Worm (Caenorhabditis elegans): Measurements from ENCODE around the gene cfap-36.
A peak's percentile ranks its signal among the peaks of the same experiment; 100 is the strongest.
"Not testable (repeated sequence)": the region's sequence is repeated elsewhere in the genome, so short reads cannot be mapped to it uniquely, and the experiment has no call there.

The cfap-36 gene

ce11 chrV:172110-172509, at the start of gene cfap-36:
Gene cfap-36 (minus strand): TSS chrV:172210.
- no peak for TF ChIP-seq W03F9.2 (tag; optimal IDR thresholded peaks at IDR 0.05)
- TF ChIP-seq him-1 (tag; optimal IDR thresholded peaks at IDR 0.05) = no peak
- TF ChIP-seq dao-5 (tag; optimal IDR thresholded peaks at IDR 0.05) = no peak

DNA sequence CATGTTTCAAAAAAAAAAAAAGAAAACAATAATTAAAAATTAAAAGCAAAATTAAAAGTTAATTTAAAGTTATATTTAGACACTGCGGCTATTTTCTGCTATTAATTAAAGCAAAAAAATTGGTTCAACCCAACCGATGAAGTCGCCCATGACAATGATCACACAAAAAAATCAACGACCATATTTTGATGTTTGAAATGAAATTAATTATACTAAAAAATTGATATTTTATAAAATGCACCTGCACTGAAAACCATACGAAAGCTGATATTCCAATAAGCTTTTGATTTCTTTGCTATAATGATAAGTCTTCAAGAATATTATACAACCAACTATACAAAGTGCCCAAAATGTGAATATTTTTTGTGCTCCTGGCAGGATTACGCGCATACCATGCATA, 47.6 kb upstream of the cfap-36 start, which contains the start of gene srh-80:
srh-80 (plus strand) TSS at position 301 of the 400 bp plus-strand sequence.
- TF ChIP-seq dao-5 (tag; optimal IDR thresholded peaks at IDR 0.05) (no peak), him-1 (tag; optimal IDR thresholded peaks at IDR 0.05) (no peak), W03F9.2 (tag; optimal IDR thresholded peaks at IDR 0.05) (no peak)

DNA sequence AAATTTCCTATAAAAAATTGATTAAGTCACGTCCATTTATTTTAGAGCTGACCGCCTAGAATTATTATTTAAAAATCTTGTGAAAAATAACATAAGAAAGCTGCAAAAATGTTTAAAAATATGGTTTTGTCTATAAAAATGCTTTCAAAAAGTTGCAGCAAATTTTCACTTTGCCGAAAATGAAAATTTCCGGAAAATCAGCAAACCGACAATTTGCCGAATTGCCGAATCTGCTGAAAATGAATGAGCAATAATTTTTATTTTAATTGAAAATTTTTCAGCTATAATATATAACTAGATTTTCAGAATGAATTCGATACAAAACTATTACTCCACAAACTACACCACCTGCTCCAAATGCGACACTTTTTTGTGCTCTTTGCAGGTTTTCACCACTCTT, 44.8 kb upstream of the cfap-36 start, which contains the start of gene srh-78:
srh-78 (plus strand) TSS at position 301 of the 400 bp plus-strand sequence.
- TF ChIP-seq W03F9.2 (tag; optimal IDR thresholded peaks at IDR 0.05) (no peak), dao-5 (tag; optimal IDR thresholded peaks at IDR 0.05) (no peak), him-1 (tag; optimal IDR thresholded peaks at IDR 0.05) (no peak)

DNA sequence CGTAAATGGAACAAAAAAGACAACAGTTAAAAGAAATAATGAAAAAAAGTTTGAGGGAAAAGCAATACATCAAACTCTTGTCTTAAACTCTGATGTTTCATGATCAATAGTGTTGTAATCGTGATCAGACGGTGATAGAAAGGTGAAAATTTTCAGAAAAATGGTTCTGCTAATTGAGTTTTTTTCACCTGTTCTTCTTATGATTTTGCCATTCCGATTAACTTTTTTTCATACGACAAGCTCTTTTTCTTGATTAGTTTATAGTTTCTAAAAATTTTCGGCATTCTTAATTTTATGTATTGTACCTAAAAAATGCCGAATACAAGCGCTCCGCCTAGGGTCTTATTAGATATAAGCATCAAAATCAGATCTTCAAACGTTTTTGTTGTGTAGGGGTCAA, 43.7 kb upstream of the cfap-36 start:
- no peak for TF ChIP-seq him-1 (tag; optimal IDR thresholded peaks at IDR 0.05)
- no peak for TF ChIP-seq dao-5 (tag; optimal IDR thresholded peaks at IDR 0.05)
- TF ChIP-seq W03F9.2 (tag; optimal IDR thresholded peaks at IDR 0.05) = no peak

ce11 chrV:212687-213086, 40.7 kb upstream of the cfap-36 start, which contains the start of gene DC2.5:
Gene DC2.5 (minus strand): TSS chrV:212787.
- TF ChIP-seq dao-5, W03F9.2, him-1 (tag; optimal IDR thresholded peaks at IDR 0.05): not testable (repeated sequence)

- TF ChIP-seq him-1 (tag; optimal IDR thresholded peaks at IDR 0.05) = no peak
- no peak for TF ChIP-seq dao-5 (tag; optimal IDR thresholded peaks at IDR 0.05)
- TF ChIP-seq W03F9.2 (tag; optimal IDR thresholded peaks at IDR 0.05) = no peak
Measured at ce11 chrV:211388-212168, 39.6 kb upstream of the cfap-36 start.

DNA sequence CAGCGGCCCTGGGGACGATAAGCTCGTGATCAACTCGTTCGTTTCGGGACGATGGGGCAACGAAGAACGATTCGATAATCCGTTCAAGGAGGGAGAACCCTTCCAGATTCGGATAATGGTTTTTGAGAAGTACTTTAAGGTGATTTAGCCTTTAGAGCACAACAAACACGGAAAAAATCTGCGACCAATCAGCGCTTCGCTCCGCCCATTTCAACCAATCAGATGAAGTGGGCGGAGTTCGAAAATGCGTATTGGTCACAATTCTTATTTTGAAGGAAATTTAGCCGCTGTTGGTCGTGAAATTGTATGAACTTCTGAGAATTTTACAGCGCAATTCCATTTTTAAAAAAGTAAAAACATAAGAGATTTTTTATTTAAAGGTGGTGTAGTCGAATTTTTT, 34.8 kb upstream of the cfap-36 start:
- TF ChIP-seq dao-5 (tag; optimal IDR thresholded peaks at IDR 0.05) (no peak), W03F9.2 (tag; optimal IDR thresholded peaks at IDR 0.05) (no peak), him-1 (tag; optimal IDR thresholded peaks at IDR 0.05) (no peak)

DNA sequence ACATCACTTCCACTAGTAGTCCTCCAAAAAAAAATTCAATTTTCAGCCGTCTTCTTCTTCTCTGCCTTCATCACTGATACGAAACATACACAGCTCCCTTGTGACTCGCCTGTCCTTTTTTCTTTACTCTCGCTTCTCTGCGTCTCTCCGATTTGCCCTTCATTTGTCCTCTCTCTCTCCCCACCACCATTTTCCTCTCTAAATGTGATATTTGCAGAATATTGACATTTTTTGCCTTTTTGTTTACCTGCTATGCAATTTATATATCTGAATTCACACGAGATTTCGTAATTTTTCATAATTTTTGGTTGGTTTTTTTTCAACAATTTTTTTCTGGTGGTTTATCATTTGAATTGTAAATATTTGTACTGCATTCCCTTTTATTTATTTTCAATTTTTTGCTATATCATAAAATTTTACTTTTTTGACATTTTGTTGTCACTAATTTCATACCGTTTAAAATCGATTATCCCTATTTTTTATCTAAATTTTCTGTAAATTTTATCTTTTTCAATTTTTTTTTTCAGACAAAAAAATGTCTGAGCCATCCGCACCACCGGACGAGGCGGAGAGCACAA, 31.9 kb upstream of the cfap-36 start, which contains the start of gene lec-12:
lec-12 (plus strand) TSS at position 528 of the 578 bp plus-strand sequence.
- no peak for TF ChIP-seq him-1 (tag; optimal IDR thresholded peaks at IDR 0.05)
- TF ChIP-seq W03F9.2 (tag; optimal IDR thresholded peaks at IDR 0.05) = no peak
- TF ChIP-seq dao-5 (tag; optimal IDR thresholded peaks at IDR 0.05) = no peak

- TF ChIP-seq dao-5 (tag; optimal IDR thresholded peaks at IDR 0.05) (no peak), him-1 (tag; optimal IDR thresholded peaks at IDR 0.05) (no peak), W03F9.2 (tag; optimal IDR thresholded peaks at IDR 0.05) (no peak)
Measured at ce11 chrV:201300-201699, 29.3 kb upstream of the cfap-36 start, which contains the start of gene trpp-1. Gene trpp-1 (plus strand): TSS chrV:201600.

DNA sequence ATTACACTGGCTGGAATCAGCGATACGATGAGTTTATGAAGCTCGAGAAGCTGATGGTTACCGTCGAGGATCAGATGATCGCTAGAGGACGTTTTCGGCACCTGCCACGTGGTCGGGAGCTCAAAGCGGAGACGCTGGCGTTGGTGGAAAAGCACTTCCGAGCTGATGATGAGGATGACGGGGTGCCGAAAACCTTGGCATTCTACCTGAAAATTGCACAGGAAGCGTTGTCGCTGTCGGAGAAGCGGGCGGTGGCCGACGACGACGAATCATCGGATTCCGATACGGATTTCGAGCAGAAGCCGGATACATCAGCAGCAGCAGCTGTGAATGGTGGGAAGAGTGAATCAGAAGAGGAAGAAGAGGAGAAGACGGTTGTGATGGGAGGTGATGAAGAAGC, 22.8 kb upstream of the cfap-36 start:
- TF ChIP-seq W03F9.2 (tag; optimal IDR thresholded peaks at IDR 0.05) (no peak), dao-5 (tag; optimal IDR thresholded peaks at IDR 0.05) (no peak), him-1 (tag; optimal IDR thresholded peaks at IDR 0.05) (no peak)

DNA sequence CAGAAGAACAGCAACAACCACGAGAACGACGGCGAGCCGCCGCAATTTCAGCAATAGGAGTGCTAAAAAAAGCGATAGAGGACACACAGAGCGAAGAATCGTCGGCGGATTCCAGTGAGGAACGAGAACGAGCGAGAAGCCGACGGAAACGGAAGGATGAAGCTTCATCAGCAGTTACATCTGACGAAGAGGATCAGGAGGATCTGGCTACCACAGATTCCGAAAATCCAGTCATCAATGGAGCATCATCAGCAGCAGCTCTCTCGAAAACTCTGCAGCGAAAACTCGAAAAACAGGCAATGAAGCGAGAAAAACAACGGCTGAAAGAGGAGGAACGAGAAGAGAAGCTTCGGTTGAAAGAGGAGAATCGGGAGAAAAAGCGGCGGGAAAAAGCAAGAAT, 17.4 kb upstream of the cfap-36 start:
- TF ChIP-seq dao-5 (tag; optimal IDR thresholded peaks at IDR 0.05) (no peak), W03F9.2 (tag; optimal IDR thresholded peaks at IDR 0.05) (no peak), him-1 (tag; optimal IDR thresholded peaks at IDR 0.05) (no peak)

DNA sequence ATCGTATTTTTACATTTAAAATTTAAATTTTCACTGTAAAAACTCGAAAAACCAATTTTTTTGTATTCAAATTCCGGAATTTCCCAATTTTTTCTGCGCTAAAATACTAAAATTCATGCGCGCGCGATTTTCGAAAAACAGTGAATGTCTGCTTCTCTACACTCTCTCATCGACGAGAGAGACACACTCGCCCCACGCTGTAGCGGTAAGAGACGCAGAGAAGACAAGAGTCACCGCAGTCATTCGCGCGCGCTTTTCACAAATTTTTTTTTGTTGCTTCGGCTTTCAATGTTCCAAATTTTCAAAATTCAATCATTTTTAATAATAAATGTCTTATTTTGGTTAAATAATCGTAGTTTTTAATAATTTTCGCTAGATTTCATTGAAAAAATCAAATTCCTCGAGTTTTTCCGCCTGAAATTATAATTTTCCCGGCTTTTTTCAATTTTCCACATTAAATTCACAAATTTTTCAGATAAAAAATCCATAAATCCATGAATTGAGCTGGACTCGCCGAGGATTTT, 13.7 kb upstream of the cfap-36 start, which contains the start of gene arid-1:
arid-1 (plus strand) TSS at position 474 of the 524 bp plus-strand sequence.
- TF ChIP-seq W03F9.2 (tag; optimal IDR thresholded peaks at IDR 0.05) (peak; percentile 31), dao-5 (tag; optimal IDR thresholded peaks at IDR 0.05) (no peak), him-1 (tag; optimal IDR thresholded peaks at IDR 0.05) (no peak)

ce11 chrV:185124-185523, 13.1 kb upstream of the cfap-36 start:
- TF ChIP-seq dao-5 (tag; optimal IDR thresholded peaks at IDR 0.05) = no peak
- TF ChIP-seq him-1 (tag; optimal IDR thresholded peaks at IDR 0.05) = no peak
- TF ChIP-seq W03F9.2 (tag; optimal IDR thresholded peaks at IDR 0.05) = no peak

Data from whole organism, L4/young adult.